Fruit fly (Drosophila melanogaster): ENCODE data around the gene CIAPIN1.

CIAPIN1 gene

DNA sequence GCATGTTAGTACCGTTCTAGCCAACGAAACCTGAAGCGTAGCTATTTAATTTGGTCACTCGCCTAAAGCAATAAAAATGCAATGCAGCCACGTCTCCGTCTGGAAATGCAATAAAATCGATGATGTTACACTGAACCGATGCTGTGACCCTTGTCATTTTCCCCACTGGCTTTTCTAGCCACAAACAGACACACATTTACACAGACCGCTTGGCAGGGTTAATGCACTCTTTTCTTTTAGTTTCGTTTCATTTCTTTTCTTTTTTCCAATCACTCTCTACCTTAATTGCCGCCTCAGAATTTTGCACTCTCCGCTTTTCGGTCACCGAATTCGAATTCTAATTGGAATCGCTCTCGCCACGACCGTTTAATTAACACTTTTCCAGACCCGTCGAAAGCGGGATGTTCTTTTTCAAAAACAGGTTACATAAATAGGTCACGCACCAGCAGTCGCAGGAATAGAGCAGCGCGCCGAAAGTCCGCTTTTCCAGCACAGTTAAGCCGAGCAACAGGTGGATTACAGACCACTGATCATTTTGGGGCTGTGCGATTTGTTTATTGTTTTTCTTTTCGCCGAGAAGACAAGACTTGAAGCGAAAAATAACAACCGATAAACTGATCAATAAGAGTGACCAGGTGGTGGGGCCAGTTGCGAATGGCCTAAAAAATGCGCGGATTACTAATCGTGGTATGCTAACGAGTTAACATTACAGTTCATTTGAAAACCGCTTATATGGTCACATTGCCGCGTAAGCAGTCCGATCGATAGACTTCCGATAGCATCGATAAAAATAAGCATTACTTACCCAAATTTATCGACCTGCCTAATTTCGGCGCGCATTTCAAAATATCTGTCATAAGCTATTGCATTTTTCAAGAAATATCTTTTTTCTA is 18.8 kb upstream of the CIAPIN1 start, which contains the start of gene ck (continued):
- TF ChIP-seq CG6175 (GFP tag; IDR thresholded peaks at IDR 0.05) (no peak), dmrt11E (tag; optimal IDR thresholded peaks at IDR 0.05) (no peak), YL-1 (GFP tag; optimal IDR thresholded peaks at IDR 0.05) (no peak), Asciz (GFP tag; optimal IDR thresholded peaks at IDR 0.05) (no peak), ERR (GFP tag; optimal IDR thresholded peaks at IDR 0.05) (no peak), CG10431 (GFP tag; optimal IDR thresholded peaks at IDR 0.05) (no peak), Oli (tag; optimal IDR thresholded peaks at IDR 0.05) (no peak), mld (GFP tag; IDR thresholded peaks at IDR 0.05; ENCODE audit: partially characterized antibody) (no peak; the same call in 2 of the 3 replicates), amos (GFP tag; IDR thresholded peaks at IDR 0.05; ENCODE audit: partially characterized antibody) (peak; percentile 74), CG4730 (GFP tag; IDR thresholded peaks at IDR 0.05) (no peak), CG13775 (GFP tag; optimal IDR thresholded peaks at IDR 0.05) (no peak), CG11560 (tag; IDR thresholded peaks at IDR 0.05) (no peak), emc (GFP tag; optimal IDR thresholded peaks at IDR 0.05) (no peak), sqz (GFP tag; optimal IDR thresholded peaks at IDR 0.05) (no peak), ap (GFP tag; IDR thresholded peaks at IDR 0.05) (no peak), stc (GFP tag; IDR thresholded peaks at IDR 0.05) (peak; percentile 11; the same call in 1 of the 2 replicates), lilli (GFP tag; optimal IDR thresholded peaks at IDR 0.05) (no peak), D (optimal IDR thresholded peaks at IDR 0.05) (peak; percentile 43), D (GFP tag; optimal IDR thresholded peaks at IDR 0.05) (no peak), CG10209 (GFP tag; optimal IDR thresholded peaks at IDR 0.05) (no peak), CG31224 (GFP tag; IDR thresholded peaks at IDR 0.05) (no peak), gsb (GFP tag; IDR thresholded peaks at IDR 0.05) (no peak), wor (GFP tag; IDR thresholded peaks at IDR 0.05) (no peak), kay (GFP tag; optimal IDR thresholded peaks at IDR 0.05) (no peak), gcm2 (GFP tag; optimal IDR thresholded peaks at IDR 0.05) (no peak), CG6272 (GFP tag; IDR thresholded peaks at IDR 0.05) (no peak), CG7357 (GFP tag; IDR thresholded peaks at IDR 0.05) (no peak), pho (GFP tag; optimal IDR thresholded peaks at IDR 0.05) (no peak), CG2120 (GFP tag; optimal IDR thresholded peaks at IDR 0.05) (no peak), Sry-δ (GFP tag; optimal IDR thresholded peaks at IDR 0.05) (peak; percentile 68), slou (GFP tag; optimal IDR thresholded peaks at IDR 0.05) (no peak), NK7.1 (GFP tag; optimal IDR thresholded peaks at IDR 0.05) (no peak), nom (GFP tag; optimal IDR thresholded peaks at IDR 0.05) (no peak), Poxn (GFP tag; IDR thresholded peaks at IDR 0.05) (no peak), CG33557 (GFP tag; optimal IDR thresholded peaks at IDR 0.05) (no peak), CG1024 (GFP tag; IDR thresholded peaks at IDR 0.05) (no peak), kah (GFP tag; optimal IDR thresholded peaks at IDR 0.05) (peak; percentile 70), Jarid2 (GFP tag; optimal IDR thresholded peaks at IDR 0.05) (peak; percentile 50), CG14050 (GFP tag; IDR thresholded peaks at IDR 0.05) (no peak), jumu (GFP tag; optimal IDR thresholded peaks at IDR 0.05) (no peak), CG7839 (tag; optimal IDR thresholded peaks at IDR 0.05) (no peak), ato (GFP tag; IDR thresholded peaks at IDR 0.05; ENCODE audit: partially characterized antibody) (peak; percentile 77), Rx (GFP tag; IDR thresholded peaks at IDR 0.05) (no peak), CG17612 (GFP tag; IDR thresholded peaks at IDR 0.05) (no peak), hth (optimal IDR thresholded peaks at IDR 0.05) (no peak), H15 (GFP tag; IDR thresholded peaks at IDR 0.05) (no peak), lab (GFP tag; optimal IDR thresholded peaks at IDR 0.05) (peak; percentile 9), CG12071 (GFP tag; optimal IDR thresholded peaks at IDR 0.05) (no peak), tna (GFP tag; IDR thresholded peaks at IDR 0.05; ENCODE audit: partially characterized antibody) (peak; percentile 77), CG18764 (GFP tag; optimal IDR thresholded peaks at IDR 0.05) (no peak)
